Worm (Caenorhabditis elegans) whole organism, L2 larva: Measurements from ENCODE around the gene C03F11.4.

Experiments used
- C34F6.9 ChIP-seq: fragments of 150-350 bp; optimal IDR thresholded peaks from 2 replicates; lab custom pipeline; 2014; ENCODE audit warnings: missing biosample characterization, missing genetic modification characterization
- F13H6.1 ChIP-seq: sonication (generic microtip); optimal IDR thresholded peaks from 2 replicates; lab custom pipeline; 2016; ENCODE audit warnings: missing genetic modification characterization, missing compliant biosample characterization
- R02D3.7 ChIP-seq: fragments of 150-350 bp; optimal IDR thresholded peaks from 2 replicates; lab custom pipeline; 2014; ENCODE audit warnings: missing biosample characterization, missing genetic modification characterization
- Y55F3AM.14 ChIP-seq: fragments of 200-800 bp; sonication (Bioruptor generic); optimal IDR thresholded peaks from 2 replicates; lab custom pipeline; 2018; ENCODE audit warnings: mild to moderate bottlenecking, missing genetic modification characterization, missing compliant biosample characterization
- ZK546.5 ChIP-seq: sonication (generic microtip); optimal IDR thresholded peaks from 2 replicates; lab custom pipeline; 2017; ENCODE audit warnings: missing biosample characterization, missing genetic modification characterization
- alr-1 ChIP-seq: fragments of 150-350 bp; optimal IDR thresholded peaks from 2 replicates; lab custom pipeline; 2014; ENCODE audit warnings: missing biosample characterization, missing genetic modification characterization
- aly-2 ChIP-seq: fragments of 150-350 bp; optimal IDR thresholded peaks from 2 replicates; lab custom pipeline; 2014; ENCODE audit warnings: missing biosample characterization, missing genetic modification characterization
- ama-1 ChIP-seq: fragments of 150-350 bp; optimal IDR thresholded peaks from 2 replicates; lab custom pipeline; 2018; ENCODE audit warnings: inconsistent platforms
- blmp-1 ChIP-seq: sonication (generic microtip); optimal IDR thresholded peaks from 2 replicates; lab custom pipeline; 2017; ENCODE audit warnings: missing genetic modification characterization, mild to moderate bottlenecking, missing compliant biosample characterization, antibody characterized with exemption, moderate library complexity; ENCODE audit not compliant: insufficient read depth
- ceh-16 ChIP-seq: fragments of 150-350 bp; optimal IDR thresholded peaks from 2 replicates; lab custom pipeline; 2014; ENCODE audit warnings: missing biosample characterization, missing genetic modification characterization
- ceh-82 ChIP-seq: fragments of 150-350 bp; optimal IDR thresholded peaks from 2 replicates; lab custom pipeline; 2014; ENCODE audit warnings: missing biosample characterization, missing genetic modification characterization
- crh-2 ChIP-seq: sonication (generic microtip); optimal IDR thresholded peaks from 2 replicates; lab custom pipeline; 2017; ENCODE audit warnings: missing biosample characterization, missing genetic modification characterization
- dmd-4 ChIP-seq: sonication (generic microtip); optimal IDR thresholded peaks from 2 replicates; lab custom pipeline; 2017; ENCODE audit warnings: missing biosample characterization, missing genetic modification characterization
- egl-27 ChIP-seq: sonication (generic microtip); optimal IDR thresholded peaks from 3 replicates; lab custom pipeline; 2017; ENCODE audit warnings: missing biosample characterization, missing genetic modification reagents, missing genetic modification characterization
- elt-1 ChIP-seq: fragments of 150-350 bp; optimal IDR thresholded peaks from 2 replicates; lab custom pipeline; 2014; ENCODE audit warnings: missing biosample characterization, missing genetic modification characterization
- elt-3 ChIP-seq: sonication (generic microtip); optimal IDR thresholded peaks from 2 replicates; lab custom pipeline; 2017; ENCODE audit warnings: missing biosample characterization, missing genetic modification characterization
- fos-1 ChIP-seq: fragments of 150-350 bp; optimal IDR thresholded peaks from 2 replicates; lab custom pipeline; 2014; ENCODE audit warnings: missing biosample characterization, missing genetic modification characterization
- gmeb-1 ChIP-seq: fragments of 150-350 bp; optimal IDR thresholded peaks from 2 replicates; lab custom pipeline; 2014; ENCODE audit warnings: missing biosample characterization, missing genetic modification characterization
- lin-11 ChIP-seq: fragments of 150-350 bp; sonication (generic microtip); optimal IDR thresholded peaks from 2 replicates; lab custom pipeline; 2014; ENCODE audit warnings: missing biosample characterization, missing genetic modification characterization, inconsistent platforms, mixed read lengths
- lin-13 ChIP-seq: fragments of 150-350 bp; optimal IDR thresholded peaks from 2 replicates; lab custom pipeline; 2014; ENCODE audit warnings: missing biosample characterization, missing genetic modification reagents, missing genetic modification characterization
- lin-39 ChIP-seq: fragments of 150-350 bp; optimal IDR thresholded peaks from 2 replicates; lab custom pipeline; 2014; ENCODE audit warnings: missing biosample characterization, missing genetic modification reagents, missing genetic modification characterization
- lsy-2 ChIP-seq, 2 experiments: fragments of 150-350 bp in 1 of 2; sonication (generic microtip) in 1 of 2; optimal IDR thresholded peaks; 2 replicates each; lab custom pipeline; 2014 to 2017; ENCODE audit warnings: missing biosample characterization in 2 of 2, missing genetic modification characterization in 2 of 2
- mab-5 ChIP-seq: fragments of 150-350 bp; optimal IDR thresholded peaks from 2 replicates; lab custom pipeline; 2014; ENCODE audit warnings: missing biosample characterization, missing genetic modification characterization
- mbf-1 ChIP-seq: sonication (generic microtip); optimal IDR thresholded peaks from 2 replicates; lab custom pipeline; 2017; ENCODE audit warnings: missing biosample characterization, missing genetic modification characterization
- mdl-1 ChIP-seq, 2 experiments: fragments of 150-350 bp in 1 of 2; sonication (generic microtip) in 1 of 2; optimal IDR thresholded peaks; 2 replicates each; lab custom pipeline; 2017; ENCODE audit warnings: missing biosample characterization in 2 of 2, missing genetic modification characterization in 2 of 2
- nhr-10 ChIP-seq: sonication (generic microtip); optimal IDR thresholded peaks from 2 replicates; lab custom pipeline; 2017; ENCODE audit warnings: missing biosample characterization, missing genetic modification characterization
- nhr-11 ChIP-seq: fragments of 150-350 bp; optimal IDR thresholded peaks from 2 replicates; lab custom pipeline; 2014; ENCODE audit warnings: missing biosample characterization, missing genetic modification characterization
- nhr-12 ChIP-seq: fragments of 150-350 bp; optimal IDR thresholded peaks from 2 replicates; lab custom pipeline; 2014; ENCODE audit warnings: missing biosample characterization, missing genetic modification characterization
- nhr-129 ChIP-seq: fragments of 150-350 bp; optimal IDR thresholded peaks from 2 replicates; lab custom pipeline; 2014; ENCODE audit warnings: missing biosample characterization, missing genetic modification characterization
- nhr-21 ChIP-seq: fragments of 150-350 bp; optimal IDR thresholded peaks from 2 replicates; lab custom pipeline; 2014; ENCODE audit warnings: missing biosample characterization, missing genetic modification characterization
- nhr-23 ChIP-seq: fragments of 150-350 bp; optimal IDR thresholded peaks from 2 replicates; lab custom pipeline; 2014; ENCODE audit warnings: missing biosample characterization, missing genetic modification reagents, missing genetic modification characterization
- nhr-237 ChIP-seq: fragments of 150-350 bp; optimal IDR thresholded peaks from 2 replicates; lab custom pipeline; 2014; ENCODE audit warnings: missing biosample characterization, missing genetic modification characterization
- nhr-25 ChIP-seq: fragments of 150-350 bp; sonication (generic microtip); optimal IDR thresholded peaks from 3 replicates; lab custom pipeline; 2014; ENCODE audit warnings: missing biosample characterization, missing genetic modification characterization
- nhr-6 ChIP-seq: fragments of 150-350 bp; optimal IDR thresholded peaks from 2 replicates; lab custom pipeline; 2014; ENCODE audit warnings: missing biosample characterization, missing genetic modification characterization
- nhr-77 ChIP-seq: fragments of 150-350 bp; optimal IDR thresholded peaks from 2 replicates; lab custom pipeline; 2014; ENCODE audit warnings: missing biosample characterization, missing genetic modification characterization
- peb-1 ChIP-seq: fragments of 150-350 bp; optimal IDR thresholded peaks from 2 replicates; lab custom pipeline; 2014; ENCODE audit warnings: missing biosample characterization, missing genetic modification characterization
- sem-4 ChIP-seq: fragments of 150-350 bp; optimal IDR thresholded peaks from 2 replicates; lab custom pipeline; 2014; ENCODE audit warnings: missing biosample characterization, missing genetic modification reagents, missing genetic modification characterization
- skn-1 ChIP-seq: sonication (generic microtip); optimal IDR thresholded peaks from 2 replicates; lab custom pipeline; 2017; ENCODE audit warnings: missing biosample characterization, missing genetic modification characterization
- sma-3 ChIP-seq: sonication (generic microtip); optimal IDR thresholded peaks from 2 replicates; lab custom pipeline; 2016; ENCODE audit warnings: missing genetic modification reagents, missing genetic modification characterization, missing compliant biosample characterization
- sma-9 ChIP-seq, 2 experiments: fragments of 150-350 bp in 1 of 2; sonication (generic microtip) in 1 of 2; optimal IDR thresholded peaks; 2 replicates each; lab custom pipeline; 2014 to 2016; ENCODE audit warnings: missing genetic modification characterization in 2 of 2, mild to moderate bottlenecking in 1 of 2, missing biosample characterization in 1 of 2, missing compliant biosample characterization in 1 of 2, missing genetic modification reagents in 1 of 2, moderate library complexity in 1 of 2
- snpc-4 ChIP-seq: fragments of 150-350 bp; optimal IDR thresholded peaks from 2 replicates; lab custom pipeline; 2014; ENCODE audit warnings: missing biosample characterization, missing genetic modification characterization
- unc-39 ChIP-seq: fragments of 150-350 bp; optimal IDR thresholded peaks from 2 replicates; lab custom pipeline; 2014; ENCODE audit warnings: missing biosample characterization, missing genetic modification characterization
- unc-55 ChIP-seq: fragments of 150-350 bp; sonication (generic microtip); optimal IDR thresholded peaks from 3 replicates; lab custom pipeline; 2014; ENCODE audit warnings: missing biosample characterization, missing genetic modification reagents, missing genetic modification characterization
- unc-62 ChIP-seq: fragments of 150-350 bp; optimal IDR thresholded peaks from 2 replicates; lab custom pipeline; 2014; ENCODE audit warnings: missing biosample characterization, missing genetic modification reagents, missing genetic modification characterization
- zag-1 ChIP-seq: fragments of 150-350 bp; optimal IDR thresholded peaks from 2 replicates; lab custom pipeline; 2014; ENCODE audit warnings: missing biosample characterization, missing genetic modification characterization
- ztf-1 ChIP-seq: fragments of 200-800 bp; sonication (Bioruptor generic); conservative IDR thresholded peaks from 2 replicates; pipeline ENCODE4 v1.3.6; 2022; ENCODE audit warnings: missing genetic modification characterization, missing compliant biosample characterization
- ztf-11 ChIP-seq: sonication (generic microtip); optimal IDR thresholded peaks from 2 replicates; lab custom pipeline; 2017; ENCODE audit warnings: missing biosample characterization, missing genetic modification characterization
- ztf-4 ChIP-seq: fragments of 150-350 bp; optimal IDR thresholded peaks from 2 replicates; lab custom pipeline; 2014; ENCODE audit warnings: missing biosample characterization, missing genetic modification characterization

C03F11.4 gene

DNA sequence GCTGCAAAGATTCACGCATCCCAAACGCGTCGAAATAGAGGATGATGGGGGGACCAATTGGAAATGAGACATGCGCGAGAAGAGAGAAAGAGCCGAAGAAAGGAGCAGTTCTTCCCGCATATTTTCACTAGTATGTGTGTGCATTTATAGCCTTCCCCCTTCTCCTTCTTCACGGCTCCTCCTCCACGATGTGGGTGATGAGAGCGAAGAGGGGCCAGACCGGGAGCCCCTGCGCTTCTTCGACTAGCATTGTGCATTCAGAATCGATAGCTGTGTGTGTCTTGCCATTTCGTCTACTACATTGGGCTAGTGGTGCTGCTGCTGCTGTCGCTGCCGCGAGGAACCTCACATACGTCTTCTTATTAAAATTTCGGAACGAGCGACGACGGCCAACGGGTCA, 38.0 kb downstream of the C03F11.4 start, which contains the start of gene jkk-1:
TSS of gene jkk-1 (plus strand) at position 249 of the 400 bp plus-strand sequence.
- TF ChIP-seq skn-1 (tag; lab: Kevin White, UChicago) (no peak), elt-1 (tag; lab: Kevin White, UChicago) (no peak), ama-1 (lab: Kevin White, UChicago) (no peak), snpc-4 (tag; lab: Kevin White, UChicago) (no peak), nhr-25 (tag; lab: Kevin White, UChicago) (no peak), C34F6.9 (tag; lab: Kevin White, UChicago) (peak; percentile 40), sma-3 (GFP tag; lab: Kevin White, UChicago) (no peak), sem-4 (tag; lab: Kevin White, UChicago) (no peak), nhr-237 (tag; lab: Kevin White, UChicago) (no peak), crh-2 (peak; percentile 53), gmeb-1 (tag; lab: Kevin White, UChicago) (no peak), ztf-1 (GFP tag; lab: Robert Waterston, UW) (no peak), egl-27 (tag; lab: Kevin White, UChicago) (no peak), F13H6.1 (tag; lab: Kevin White, UChicago) (peak; percentile 45), ztf-4 (tag; lab: Kevin White, UChicago) (no peak), unc-55 (GFP tag; lab: Kevin White, UChicago) (peak; percentile 64), peb-1 (tag; lab: Kevin White, UChicago) (no peak), alr-1 (tag; lab: Kevin White, UChicago) (no peak), ztf-11 (tag; lab: Kevin White, UChicago) (no peak), sma-9 (GFP tag; optimal IDR thresholded peaks at IDR 0.05; lab: Kevin White, UChicago) (peak; percentile 31), sma-9 (tag; optimal IDR thresholded peaks at IDR 0.05; lab: Kevin White, UChicago) (no peak), nhr-12 (tag; lab: Kevin White, UChicago) (no peak), ZK546.5 (tag; lab: Kevin White, UChicago) (no peak), lin-11 (peak; percentile 25), lsy-2 (tag; optimal IDR thresholded peaks at IDR 0.05; lab: Kevin White, UChicago) (peak in 1 of 2 experiments; percentile 33), nhr-129 (tag; lab: Kevin White, UChicago) (peak; percentile 9), mdl-1 (tag; optimal IDR thresholded peaks at IDR 0.05; lab: Kevin White, UChicago) (peak in 1 of 2 experiments; percentile 12), elt-3 (tag; lab: Kevin White, UChicago) (no peak), ceh-16 (tag; lab: Kevin White, UChicago) (no peak), aly-2 (no peak), lin-13 (GFP tag; lab: Kevin White, UChicago) (no peak), nhr-77 (no peak), nhr-11 (no peak), fos-1 (no peak), nhr-23 (no peak), nhr-21 (tag; lab: Kevin White, UChicago) (no peak), blmp-1 (tag; lab: Kevin White, UChicago) (no peak), nhr-6 (tag; lab: Kevin White, UChicago) (no peak), ceh-82 (no peak), unc-39 (no peak), Y55F3AM.14 (GFP tag; lab: Kevin White, UChicago) (peak; percentile 26), unc-62 (no peak), lin-39 (tag; lab: Kevin White, UChicago) (no peak), dmd-4 (no peak), zag-1 (tag; lab: Kevin White, UChicago) (peak; percentile 49), nhr-10 (tag; lab: Kevin White, UChicago) (no peak), mbf-1 (tag; lab: Kevin White, UChicago) (no peak), mab-5 (tag; lab: Kevin White, UChicago) (peak; percentile 32), R02D3.7 (tag; lab: Kevin White, UChicago) (no peak)
